Worm (Caenorhabditis elegans) whole organism, L4 larva: ENCODE results near the gene crp-1.

Experiments
- dmd-9 ChIP-seq: fragments of 200-800 bp; sonication (Bioruptor generic); IDR thresholded peaks from 2 replicates; pipeline ENCODE4 v1.3.6; 2022; ENCODE audit warnings: missing genetic modification reagents, missing genetic modification characterization, missing compliant biosample characterization
- lin-39 ChIP-seq: fragments of 150-350 bp; optimal IDR thresholded peaks from 2 replicates; lab custom pipeline; 2014; ENCODE audit warnings: missing biosample characterization, missing genetic modification reagents, missing genetic modification characterization
- lsy-2 ChIP-seq, 2 experiments: fragments of 150-350 bp in 1 of 2; sonication (generic microtip) in 1 of 2; optimal IDR thresholded peaks; 2 replicates each; lab custom pipeline; 2014 to 2017; ENCODE audit warnings: missing biosample characterization in 2 of 2, missing genetic modification characterization in 2 of 2
- mdl-1 ChIP-seq, 2 experiments: fragments of 150-350 bp in 1 of 2; sonication (generic microtip) in 1 of 2; optimal IDR thresholded peaks; 2 replicates each; lab custom pipeline; 2014 to 2017; ENCODE audit warnings: missing biosample characterization in 2 of 2, missing genetic modification characterization in 2 of 2
- mes-2 ChIP-seq: sonication (generic microtip); optimal IDR thresholded peaks from 2 replicates; lab custom pipeline; 2016; ENCODE audit warnings: missing genotype, mild to moderate bottlenecking, missing genetic modification characterization, missing compliant biosample characterization; ENCODE audit not compliant: poor library complexity, severe bottlenecking
- unc-62 ChIP-seq, 3 experiments: fragments of 150-350 bp in 1 of 3; sonication (generic microtip); optimal IDR thresholded peaks in 2 of 3; peaks in 1 of 3; 1 replicate in 1 of 3; 2 replicates in 2 of 3; lab custom pipeline; 2014 to 2017; ENCODE audit warnings: missing biosample characterization in 3 of 3, missing genetic modification characterization in 3 of 3, missing genetic modification reagents in 3 of 3, missing genotype in 1 of 3
- ztf-11 ChIP-seq: fragments of 150-350 bp; optimal IDR thresholded peaks from 2 replicates; lab custom pipeline; 2014; ENCODE audit warnings: missing biosample characterization, missing genetic modification characterization

ce11 chrV:10514271-10514670 is 35.9 kb downstream of the crp-1 start, which contains the start of gene dmsr-8:
- peak in 1 of 2 experiments; percentile 61 for TF ChIP-seq unc-62 (GFP tag; optimal IDR thresholded peaks at IDR 0.05 in 1 of 2; lab: Kevin White, UChicago)
- TF ChIP-seq unc-62 (tag; optimal IDR thresholded peaks at IDR 0.05; lab: Kevin White, UChicago): no peak
- no peak for TF ChIP-seq ztf-11 (tag; lab: Kevin White, UChicago)
- TF ChIP-seq lin-39 (tag; lab: Kevin White, UChicago): no peak
- no peak for TF ChIP-seq mes-2
- no peak for TF ChIP-seq mdl-1 (tag; optimal IDR thresholded peaks at IDR 0.05; lab: Kevin White, UChicago)
- no peak for TF ChIP-seq lsy-2 (tag; optimal IDR thresholded peaks at IDR 0.05; lab: Kevin White, UChicago)
- TF ChIP-seq dmd-9 (GFP tag; lab: Robert Waterston, UW): no peak
